Worm (Caenorhabditis elegans) whole organism, L4 larva: Measurements from ENCODE around the gene pifk-1.

Experiments
- fos-1 ChIP-seq: fragments of 150-350 bp; optimal IDR thresholded peaks from 2 replicates; lab custom pipeline; 2014; ENCODE audit warnings: missing biosample characterization, missing genetic modification characterization
- nhr-111 ChIP-seq: fragments of 200-800 bp; sonication (Bioruptor generic); optimal IDR thresholded peaks from 2 replicates; lab custom pipeline; 2018; ENCODE audit warnings: mild to moderate bottlenecking, missing genetic modification characterization, missing compliant biosample characterization
- nhr-77 ChIP-seq: fragments of 150-350 bp; optimal IDR thresholded peaks from 2 replicates; lab custom pipeline; 2014; ENCODE audit warnings: missing biosample characterization, missing genetic modification characterization

- no peak for TF ChIP-seq nhr-77 (tag; lab: Kevin White, UChicago)
- TF ChIP-seq fos-1 (tag; lab: Kevin White, UChicago) = no peak
- no peak for TF ChIP-seq nhr-111
Measured at ce11 chrX:950482-950881, 26.2 kb upstream of the pifk-1 start, which contains the start of gene arr-1.
